Fruit fly (Drosophila melanogaster) whole organism, embryonic: ENCODE results near the gene prt.

Experiments
- Abd-B ChIP-seq: fragments of 200-800 bp; sonication (Bioruptor generic); optimal IDR thresholded peaks from 2 replicates; lab custom pipeline; 2018; ENCODE audit warnings: missing biosample characterization, mild to moderate bottlenecking, missing genetic modification characterization, moderate library complexity
- CG1024 ChIP-seq: fragments of 200-800 bp; sonication (Bioruptor generic); IDR thresholded peaks from 2 replicates; pipeline ENCODE4 v1.3.6; 2022; ENCODE audit warnings: missing biosample characterization, missing genetic modification characterization
- CG10267 ChIP-seq: fragments of 200-800 bp; sonication (Bioruptor generic); optimal IDR thresholded peaks from 2 replicates; lab custom pipeline; 2018; ENCODE audit warnings: missing biosample characterization, mild to moderate bottlenecking, missing genetic modification characterization, moderate library complexity
- CG10321 ChIP-seq: fragments of 200-800 bp; sonication (Bioruptor generic); IDR thresholded peaks from 2 replicates; pipeline ENCODE4 v1.3.6; 2022; ENCODE audit warnings: missing biosample characterization, missing genetic modification characterization
- CG11093 ChIP-seq: fragments of 200-800 bp; sonication (Bioruptor generic); IDR thresholded peaks from 3 replicates; pipeline ENCODE4 v1.3.6; 2022; ENCODE audit warnings: missing biosample characterization, missing genetic modification characterization
- CG11695 ChIP-seq: fragments of 200-800 bp; sonication (Bioruptor generic); IDR thresholded peaks from 3 replicates; pipeline ENCODE4 v1.3.6; 2022; ENCODE audit warnings: missing biosample characterization, missing genetic modification characterization
- CG12236 ChIP-seq: fragments of 200-800 bp; sonication (Bioruptor generic); optimal IDR thresholded peaks from 2 replicates; lab custom pipeline; 2016; ENCODE audit warnings: missing biosample characterization, missing genetic modification characterization
- CG12942 ChIP-seq: fragments of 200-800 bp; sonication (Bioruptor generic); optimal IDR thresholded peaks from 3 replicates; lab custom pipeline; 2016; ENCODE audit warnings: missing biosample characterization, missing genetic modification characterization
- CG13624 ChIP-seq: fragments of 200-800 bp; sonication (Bioruptor generic); optimal IDR thresholded peaks from 2 replicates; lab custom pipeline; 2016; ENCODE audit warnings: missing biosample characterization, missing genetic modification characterization
- CG14441 ChIP-seq: fragments of 200-800 bp; sonication (Bioruptor generic); IDR thresholded peaks from 2 replicates; pipeline ENCODE4 v1.3.6; 2022; ENCODE audit warnings: missing biosample characterization, missing genetic modification characterization
- CG14710 ChIP-seq: fragments of 200-800 bp; sonication (Bioruptor generic); optimal IDR thresholded peaks from 3 replicates; lab custom pipeline; 2019; ENCODE audit warnings: missing biosample characterization, mild to moderate bottlenecking, missing genetic modification characterization, moderate library complexity
- CG17361 ChIP-seq: fragments of 200-800 bp; sonication (Bioruptor generic); IDR thresholded peaks from 3 replicates; pipeline ENCODE4 v1.3.6; 2022; ENCODE audit warnings: missing biosample characterization, missing genetic modification characterization
- CG17612 ChIP-seq: fragments of 200-800 bp; sonication (Bioruptor generic); IDR thresholded peaks from 2 replicates; pipeline ENCODE4 v1.3.6; 2022; ENCODE audit warnings: missing biosample characterization, missing genetic modification characterization
- CG2875 ChIP-seq: fragments of 200-800 bp; sonication (Bioruptor generic); optimal IDR thresholded peaks from 2 replicates; lab custom pipeline; 2017; ENCODE audit warnings: missing biosample characterization, mild to moderate bottlenecking, missing genetic modification characterization, missing genetic modification reagents
- CG32772 ChIP-seq: fragments of 200-800 bp; sonication (Bioruptor generic); IDR thresholded peaks from 2 replicates; pipeline ENCODE4 v1.3.6; 2022; ENCODE audit warnings: missing biosample characterization, missing genetic modification characterization
- CG33213 ChIP-seq: fragments of 200-800 bp; sonication (Bioruptor generic); optimal IDR thresholded peaks from 3 replicates; lab custom pipeline; 2016; ENCODE audit warnings: missing biosample characterization, missing genetic modification characterization
- CG8290 ChIP-seq, 3 experiments: fragments of 200-800 bp; sonication (Bioruptor generic); optimal IDR thresholded peaks; 2 replicates each; lab custom pipeline; 2016 to 2019; ENCODE audit warnings: missing biosample characterization in 3 of 3, missing genetic modification characterization in 3 of 3, mild to moderate bottlenecking in 2 of 3, moderate library complexity in 1 of 3
- CG8388 ChIP-seq: fragments of 200-800 bp; sonication (Bioruptor generic); optimal IDR thresholded peaks from 2 replicates; lab custom pipeline; 2019; ENCODE audit warnings: missing biosample characterization, mild to moderate bottlenecking, missing genetic modification characterization, moderate library complexity
- CG9437 ChIP-seq: fragments of 200-800 bp; sonication (Bioruptor generic); optimal IDR thresholded peaks from 2 replicates; lab custom pipeline; 2018; ENCODE audit warnings: missing biosample characterization, mild to moderate bottlenecking, missing genetic modification characterization
- Chrac-16 ChIP-seq: fragments of 200-800 bp; sonication (Bioruptor generic); optimal IDR thresholded peaks from 3 replicates; lab custom pipeline; 2016; ENCODE audit warnings: missing biosample characterization, missing genetic modification characterization
- Dbx ChIP-seq: fragments of 200-800 bp; sonication (Bioruptor generic); IDR thresholded peaks from 3 replicates; pipeline ENCODE4 v1.3.6; 2022; ENCODE audit warnings: missing biosample characterization, missing genetic modification characterization
- Drgx ChIP-seq: fragments of 200-800 bp; sonication (Bioruptor generic); IDR thresholded peaks from 2 replicates; pipeline ENCODE4 v1.3.6; 2022; ENCODE audit warnings: missing biosample characterization, missing genetic modification characterization
- E2f2 ChIP-seq: fragments of 200-800 bp; sonication (Bioruptor generic); IDR thresholded peaks from 2 replicates; pipeline ENCODE4 v1.3.6; 2022; ENCODE audit warnings: missing biosample characterization, missing genetic modification characterization
- HHEX ChIP-seq: fragments of 200-800 bp; sonication (Bioruptor generic); optimal IDR thresholded peaks from 3 replicates; lab custom pipeline; 2017; ENCODE audit warnings: missing biosample characterization, mild to moderate bottlenecking, missing genetic modification characterization, missing genetic modification reagents
- Lhr ChIP-seq: fragments of 200-800 bp; sonication (Bioruptor generic); optimal IDR thresholded peaks from 3 replicates; lab custom pipeline; 2017; ENCODE audit warnings: mild to moderate bottlenecking, missing biosample characterization, missing genetic modification reagents, missing genetic modification characterization
- MBD-R2 ChIP-seq: fragments of 200-800 bp; sonication (Bioruptor generic); IDR thresholded peaks from 2 replicates; pipeline ENCODE4 v1.3.6; 2022; ENCODE audit warnings: missing biosample characterization, missing genetic modification characterization
- MESR4 ChIP-seq: fragments of 200-800 bp; sonication (Bioruptor generic); optimal IDR thresholded peaks from 2 replicates; lab custom pipeline; 2018; ENCODE audit warnings: missing biosample characterization, mild to moderate bottlenecking, missing genetic modification characterization, moderate library complexity
- Myb ChIP-seq: fragments of 200-800 bp; sonication (Bioruptor generic); optimal IDR thresholded peaks from 2 replicates; lab custom pipeline; 2016; ENCODE audit warnings: missing biosample characterization, missing genetic modification characterization
- NC2α ChIP-seq: fragments of 200-800 bp; sonication (Bioruptor generic); optimal IDR thresholded peaks from 2 replicates; lab custom pipeline; 2016; ENCODE audit warnings: missing biosample characterization, missing genetic modification characterization
- Nf-YB ChIP-seq: fragments of 200-800 bp; sonication (Bioruptor generic); optimal IDR thresholded peaks from 3 replicates; lab custom pipeline; 2019; ENCODE audit warnings: missing biosample characterization, mild to moderate bottlenecking, missing genetic modification characterization, moderate library complexity
- Ptx1 ChIP-seq: fragments of 200-800 bp; sonication (Bioruptor generic); IDR thresholded peaks from 2 replicates; pipeline ENCODE4 v1.3.6; 2022; ENCODE audit warnings: missing biosample characterization, missing genetic modification characterization
- cato ChIP-seq: fragments of 200-800 bp; sonication (Bioruptor generic); optimal IDR thresholded peaks from 2 replicates; lab custom pipeline; 2016; ENCODE audit warnings: missing biosample characterization, missing genetic modification characterization, borderline replicate concordance
- dysf ChIP-seq: fragments of 200-800 bp; sonication (Bioruptor generic); IDR thresholded peaks from 3 replicates; pipeline ENCODE4 v1.3.6; 2022; ENCODE audit warnings: missing biosample characterization, missing genetic modification characterization
- esg ChIP-seq: fragments of 200-800 bp; sonication (Bioruptor generic); conservative IDR thresholded peaks from 2 replicates; pipeline ENCODE4 v1.3.6; 2022; ENCODE audit warnings: missing biosample characterization, missing genetic modification characterization
- eve ChIP-seq, 2 experiments: fragments of >200 bp; optimal IDR thresholded peaks; 2 replicates each; lab custom pipeline; 2017; ENCODE audit warnings: missing biosample characterization in 2 of 2, missing genetic modification characterization in 2 of 2
- ewg ChIP-seq: fragments of 200-800 bp; sonication (Bioruptor generic); optimal IDR thresholded peaks from 3 replicates; lab custom pipeline; 2017; ENCODE audit warnings: mild to moderate bottlenecking, missing biosample characterization, missing genetic modification reagents, missing genetic modification characterization
- exex ChIP-seq: fragments of 200-800 bp; sonication (Bioruptor generic); optimal IDR thresholded peaks from 4 replicates; lab custom pipeline; 2018; ENCODE audit warnings: missing biosample characterization, mild to moderate bottlenecking, missing genetic modification characterization, moderate library complexity
- hkb ChIP-seq, 2 experiments: fragments of 200-800 bp in 1 of 2; fragments of >200 bp in 1 of 2; sonication (Bioruptor generic) in 1 of 2; IDR thresholded peaks in 1 of 2; optimal IDR thresholded peaks in 1 of 2; 2 replicates each; pipeline versions ENCODE4 v1.3.6 to Lab custom; 2017 to 2022; ENCODE audit warnings: missing biosample characterization in 1 of 2, missing genetic modification characterization in 1 of 2
- jing ChIP-seq: fragments of 200-800 bp; sonication (Bioruptor generic); optimal IDR thresholded peaks from 2 replicates; lab custom pipeline; 2018; ENCODE audit warnings: missing biosample characterization, mild to moderate bottlenecking, missing genetic modification characterization
- ken ChIP-seq: fragments of 200-800 bp; sonication (Bioruptor generic); IDR thresholded peaks from 3 replicates; pipeline ENCODE4 v1.3.6; 2022; ENCODE audit warnings: missing biosample characterization, missing genetic modification characterization
- lmd ChIP-seq: fragments of 200-800 bp; sonication (Bioruptor generic); IDR thresholded peaks from 2 replicates; pipeline ENCODE4 v1.3.6; 2022; ENCODE audit warnings: missing biosample characterization, missing genetic modification characterization
- nau ChIP-seq: fragments of 200-800 bp; sonication (Bioruptor generic); optimal IDR thresholded peaks from 3 replicates; lab custom pipeline; 2017; ENCODE audit warnings: missing biosample characterization, mild to moderate bottlenecking, missing genetic modification characterization, missing genetic modification reagents
- pum ChIP-seq: fragments of 200-800 bp; sonication (Bioruptor generic); optimal IDR thresholded peaks from 2 replicates; lab custom pipeline; 2016; ENCODE audit warnings: missing biosample characterization, missing genetic modification characterization
- slbo ChIP-seq: fragments of 200-800 bp; sonication (Bioruptor generic); IDR thresholded peaks from 2 replicates; pipeline ENCODE4 v1.3.6; 2022; ENCODE audit warnings: missing biosample characterization, missing genetic modification characterization
- ssp ChIP-seq: fragments of 200-800 bp; sonication (Bioruptor generic); IDR thresholded peaks from 2 replicates; pipeline ENCODE4 v1.3.6; 2022; ENCODE audit warnings: missing biosample characterization, missing genetic modification characterization
- ttk ChIP-seq: fragments of 200-800 bp; sonication (Bioruptor generic); IDR thresholded peaks from 2 replicates; pipeline ENCODE4 v2.1.2; 2022; ENCODE audit warnings: missing biosample characterization, missing genetic modification characterization
- unc-4 ChIP-seq: fragments of 200-800 bp; sonication (Bioruptor generic); IDR thresholded peaks from 2 replicates; pipeline ENCODE4 v1.3.6; 2022; ENCODE audit warnings: missing biosample characterization, missing genetic modification characterization; ENCODE audit not compliant: partially characterized antibody
- wek ChIP-seq: fragments of 200-800 bp; sonication (Bioruptor generic); optimal IDR thresholded peaks from 3 replicates; lab custom pipeline; 2018; ENCODE audit warnings: missing biosample characterization, mild to moderate bottlenecking, missing genetic modification characterization, moderate library complexity
- zen2 ChIP-seq: fragments of 200-800 bp; sonication (Bioruptor generic); IDR thresholded peaks from 3 replicates; pipeline ENCODE4 v1.3.6; 2022; ENCODE audit warnings: missing biosample characterization, missing genetic modification characterization; ENCODE audit not compliant: partially characterized antibody
- zf30C ChIP-seq: fragments of 200-800 bp; sonication (Bioruptor generic); optimal IDR thresholded peaks from 3 replicates; lab custom pipeline; 2018; ENCODE audit warnings: missing biosample characterization, mild to moderate bottlenecking, missing genetic modification characterization

The prt gene

DNA sequence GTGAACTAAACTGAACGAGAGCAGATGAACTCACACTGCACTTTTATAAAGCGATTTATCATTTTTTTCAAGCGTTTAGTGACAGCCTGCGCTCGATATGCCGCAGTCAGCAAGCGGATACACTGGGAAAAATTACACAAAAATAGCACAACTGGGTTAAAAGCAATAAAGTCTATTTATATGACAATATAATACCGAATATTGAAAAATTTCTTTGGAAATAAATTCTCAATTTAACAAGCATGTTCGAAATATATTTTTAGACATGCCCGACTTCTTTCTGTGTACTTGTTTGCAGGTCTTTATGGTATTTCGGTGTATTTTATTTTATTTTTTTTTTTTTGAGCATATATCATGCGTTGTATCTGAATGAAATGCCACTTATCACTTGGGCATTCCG, 15.1 kb upstream of the prt start (continued):
- TF ChIP-seq dysf (GFP tag; lab: Robert Waterston, UW), result peak; percentile 59; the same call in 1 of the 3 replicates
- TF ChIP-seq CG9437, result peak; percentile 22
- TF ChIP-seq ssp (GFP tag; lab: Robert Waterston, UW), result 0 out of 2 replicates have a peak, but pooled peaks have one; percentile 24
- peak; percentile 15 for TF ChIP-seq CG8290 (GFP tag; optimal IDR thresholded peaks at IDR 0.05; lab: Kevin White, UChicago)
- TF ChIP-seq CG8290 (tag; optimal IDR thresholded peaks at IDR 0.05; lab: Kevin White, UChicago), result peak in 1 of 2 experiments; percentile 59
- peak; percentile 78 for TF ChIP-seq CG8388
- no peak for TF ChIP-seq Dbx (GFP tag; lab: Robert Waterston, UW)
- peak; percentile 26 for TF ChIP-seq cato (GFP tag; lab: Kevin White, UChicago)
- TF ChIP-seq NC2α (GFP tag; lab: Kevin White, UChicago), result no peak
- TF ChIP-seq CG10321 (GFP tag; lab: Robert Waterston, UW), result no peak
- TF ChIP-seq unc-4 (GFP tag; lab: Robert Waterston, UW), result no peak
- TF ChIP-seq CG12942, result peak; percentile 40
- peak; percentile 72 for TF ChIP-seq CG14441 (GFP tag; lab: Robert Waterston, UW)
- no peak for TF ChIP-seq hkb (optimal IDR thresholded peaks at IDR 0.05; lab: Kevin White, UChicago)
- peak; percentile 63 for TF ChIP-seq hkb (GFP tag; IDR thresholded peaks at IDR 0.05; lab: Robert Waterston, UW)
- peak; percentile 70 for TF ChIP-seq Abd-B (GFP tag; lab: Kevin White, UChicago)
- peak in 1 of 2 experiments; percentile 64 for TF ChIP-seq eve (GFP tag; optimal IDR thresholded peaks at IDR 0.05; lab: Kevin White, UChicago)
- TF ChIP-seq pum (GFP tag; lab: Kevin White, UChicago), result peak; percentile 65
- 0 out of 2 replicates have a peak, but pooled peaks have one; percentile 18 for TF ChIP-seq CG1024 (GFP tag; lab: Robert Waterston, UW)
- no peak for TF ChIP-seq Nf-YB (GFP tag; lab: Kevin White, UChicago)
- no peak for TF ChIP-seq Myb (GFP tag; lab: Kevin White, UChicago)
- TF ChIP-seq CG33213, result peak; percentile 30
- TF ChIP-seq CG11695 (GFP tag; lab: Robert Waterston, UW), result peak; percentile 39; the same call in 1 of the 3 replicates
- TF ChIP-seq nau (GFP tag; lab: Kevin White, UChicago), result peak; percentile 82
- TF ChIP-seq MBD-R2, result no peak
- TF ChIP-seq CG13624, result peak; percentile 10
- peak; percentile 70 for TF ChIP-seq ttk (GFP tag; lab: Robert Waterston, UW)
- 0 out of 2 replicates have a peak, but pooled peaks have one; percentile 13 for TF ChIP-seq lmd (GFP tag; lab: Robert Waterston, UW)
- no peak for TF ChIP-seq CG12236 (GFP tag; lab: Kevin White, UChicago)
- peak; percentile 43 for TF ChIP-seq HHEX (GFP tag; lab: Kevin White, UChicago)
- TF ChIP-seq CG32772, result peak; percentile 68
- TF ChIP-seq Drgx (GFP tag; lab: Robert Waterston, UW), result peak; percentile 46
- TF ChIP-seq esg (GFP tag; lab: Robert Waterston, UW), result peak; percentile 56
- peak; percentile 55 for TF ChIP-seq zf30C (GFP tag; lab: Kevin White, UChicago)
- no peak for TF ChIP-seq exex (tag; lab: Kevin White, UChicago)
- TF ChIP-seq CG11093 (GFP tag; lab: Robert Waterston, UW), result no peak
- TF ChIP-seq ken (GFP tag; lab: Robert Waterston, UW), result peak; percentile 75; the same call in 2 of the 3 replicates
- TF ChIP-seq ewg, result peak; percentile 36
- TF ChIP-seq E2f2 (GFP tag; lab: Robert Waterston, UW), result peak; percentile 39; the same call in 1 of the 2 replicates
- TF ChIP-seq CG10267 (tag; lab: Kevin White, UChicago), result peak; percentile 55
- peak; percentile 68 for TF ChIP-seq CG14710 (tag; lab: Kevin White, UChicago)
- peak; percentile 65 for TF ChIP-seq slbo (GFP tag; lab: Robert Waterston, UW)
- TF ChIP-seq zen2 (GFP tag; lab: Robert Waterston, UW), result no peak
- peak; percentile 29 for TF ChIP-seq jing (GFP tag; lab: Kevin White, UChicago)
- peak; percentile 63 for TF ChIP-seq Chrac-16 (GFP tag; lab: Kevin White, UChicago)
- TF ChIP-seq CG17612 (GFP tag; lab: Robert Waterston, UW), result no peak
- TF ChIP-seq Ptx1, result peak; percentile 65
- TF ChIP-seq Lhr (GFP tag; lab: Kevin White, UChicago), result peak; percentile 5
- peak; percentile 55 for TF ChIP-seq CG2875 (GFP tag; lab: Kevin White, UChicago)
- TF ChIP-seq CG17361 (GFP tag; lab: Robert Waterston, UW), result 0 out of 3 replicates have a peak, but pooled peaks have one; percentile 32
- no peak for TF ChIP-seq MESR4 (GFP tag; lab: Kevin White, UChicago)
- no peak for TF ChIP-seq wek
